Fruit fly (Drosophila melanogaster) Kc167 (cell line): ENCODE measurements around the gene Cmtr1.

Experiments used
- Myc ChIP-seq: fragments of >200 bp; optimal IDR thresholded peaks from 2 replicates; lab custom pipeline; 2017; ENCODE audit warnings: missing external identifiers
- Sin3A ChIP-seq: fragments of >200 bp; optimal IDR thresholded peaks from 2 replicates; lab custom pipeline; 2018; ENCODE audit warnings: missing external identifiers
- h ChIP-seq: fragments of >200 bp; optimal IDR thresholded peaks from 3 replicates; lab custom pipeline; 2018; ENCODE audit warnings: missing external identifiers
- insv ChIP-seq: fragments of >200 bp; optimal IDR thresholded peaks from 3 replicates; lab custom pipeline; 2018; ENCODE audit warnings: missing external identifiers
- psq ChIP-seq: fragments of >200 bp; optimal IDR thresholded peaks from 2 replicates; lab custom pipeline; 2017; ENCODE audit warnings: missing external identifiers
- ttk ChIP-seq: sonication (Bioruptor generic); optimal IDR thresholded peaks from 2 replicates; lab custom pipeline; 2017; ENCODE audit warnings: missing external identifiers

dm6 chrX:4113698-4114216, 12.9 kb upstream of the Cmtr1 start, which contains the start of the genes dgt4 and Nsun2:
- no peak for TF ChIP-seq Sin3A (lab: Kevin White, UChicago)
- no peak for TF ChIP-seq psq (lab: Kevin White, UChicago)
- TF ChIP-seq h (lab: Kevin White, UChicago): no peak
- TF ChIP-seq Myc (lab: Kevin White, UChicago): no peak
- no peak for TF ChIP-seq insv (lab: Kevin White, UChicago)
- no peak for TF ChIP-seq ttk (lab: Kevin White, UChicago)
